Worm (Caenorhabditis elegans) whole organism, L4 larva: Measurements from ENCODE around the gene drn-1.
A peak's percentile ranks its signal among the peaks of the same experiment; 100 is the strongest.

ENCODE experiments used
- F26F4.8 ChIP-seq: fragments of 200-800 bp; sonication (Bioruptor generic); conservative IDR thresholded peaks from 2 replicates; pipeline ENCODE4 v1.3.6; 2022; ENCODE audit warnings: missing genetic modification characterization, missing compliant biosample characterization
- Y105C5A.15 ChIP-seq: fragments of 200-800 bp; sonication (Bioruptor generic); IDR thresholded peaks from 2 replicates; pipeline ENCODE4 v1.3.6; 2022; ENCODE audit warnings: missing genetic modification characterization, missing compliant biosample characterization
- ceh-20 ChIP-seq: fragments of 200-800 bp; sonication (Bioruptor generic); IDR thresholded peaks from 2 replicates; pipeline ENCODE4 v1.3.6; 2022; ENCODE audit warnings: missing genetic modification reagents, missing genetic modification characterization, missing compliant biosample characterization
- ces-1 ChIP-seq: fragments of 150-350 bp; sonication (generic microtip); optimal IDR thresholded peaks from 4 replicates; lab custom pipeline; 2014; ENCODE audit warnings: missing biosample characterization, missing genetic modification reagents, missing genetic modification characterization
- jun-1 ChIP-seq: fragments of 150-350 bp; optimal IDR thresholded peaks from 2 replicates; lab custom pipeline; 2014; ENCODE audit warnings: missing biosample characterization, missing genetic modification reagents, missing genetic modification characterization
- lsy-2 ChIP-seq, 2 experiments: fragments of 150-350 bp in 1 of 2; sonication (generic microtip) in 1 of 2; optimal IDR thresholded peaks; 2 replicates each; lab custom pipeline; 2014 to 2017; ENCODE audit warnings: missing biosample characterization in 2 of 2, missing genetic modification characterization in 2 of 2
- nhr-11 ChIP-seq: fragments of 150-350 bp; optimal IDR thresholded peaks from 2 replicates; lab custom pipeline; 2014; ENCODE audit warnings: missing biosample characterization, missing genetic modification characterization
- nhr-42 ChIP-seq: fragments of 200-800 bp; sonication (Bioruptor generic); IDR thresholded peaks from 2 replicates; pipeline ENCODE4 v1.3.6; 2022; ENCODE audit warnings: missing genetic modification characterization, missing compliant biosample characterization
- nhr-77 ChIP-seq: fragments of 150-350 bp; optimal IDR thresholded peaks from 2 replicates; lab custom pipeline; 2014; ENCODE audit warnings: missing biosample characterization, missing genetic modification characterization
- pha-4 ChIP-seq, 2 experiments: fragments of 150-350 bp in 1 of 2; fragments of 200-800 bp in 1 of 2; sonication (Bioruptor generic) in 1 of 2; IDR thresholded peaks in 1 of 2; optimal IDR thresholded peaks in 1 of 2; 2 replicates each; pipeline versions ENCODE4 v1.3.6 to Lab custom; 2014 to 2022; ENCODE audit warnings: missing genetic modification characterization in 2 of 2, missing genetic modification reagents in 2 of 2, missing biosample characterization in 1 of 2, missing compliant biosample characterization in 1 of 2
- pqm-1 ChIP-seq: sonication (generic microtip); optimal IDR thresholded peaks from 2 replicates; lab custom pipeline; 2017; ENCODE audit warnings: missing biosample characterization, missing genetic modification characterization
- snpc-4 ChIP-seq: fragments of 150-350 bp; optimal IDR thresholded peaks from 2 replicates; lab custom pipeline; 2014; ENCODE audit warnings: missing biosample characterization, missing genetic modification characterization
- vab-7 ChIP-seq: fragments of 200-800 bp; sonication (Bioruptor generic); IDR thresholded peaks from 2 replicates; pipeline ENCODE4 v1.3.6; 2022; ENCODE audit warnings: missing genetic modification reagents, missing genetic modification characterization, missing compliant biosample characterization

ce11 chrII:5271729-5272322 is at the start of gene drn-1:
- TF ChIP-seq snpc-4 (tag; lab: Kevin White, UChicago): no peak
- no peak for TF ChIP-seq jun-1 (tag; lab: Kevin White, UChicago)
- TF ChIP-seq Y105C5A.15: no peak
- no peak for TF ChIP-seq nhr-77 (tag; lab: Kevin White, UChicago)
- TF ChIP-seq pqm-1 (tag; lab: Kevin White, UChicago): no peak
- peak in 1 of 2 experiments; percentile 24 for TF ChIP-seq lsy-2 (tag; optimal IDR thresholded peaks at IDR 0.05; lab: Kevin White, UChicago)
- no peak for TF ChIP-seq vab-7 (GFP tag; lab: Robert Waterston, UW)
- no peak for TF ChIP-seq F26F4.8 (GFP tag; lab: Robert Waterston, UW)
- no peak for TF ChIP-seq nhr-42
- TF ChIP-seq nhr-11: no peak
- TF ChIP-seq ceh-20 (GFP tag; lab: Robert Waterston, UW): no peak
- TF ChIP-seq ces-1 (GFP tag; lab: Kevin White, UChicago): no peak
- no peak for TF ChIP-seq pha-4 (GFP tag; IDR thresholded peaks at IDR 0.05; lab: Robert Waterston, UW)
- TF ChIP-seq pha-4 (tag; optimal IDR thresholded peaks at IDR 0.05; lab: Kevin White, UChicago): no peak
